Fruit fly (Drosophila melanogaster) whole organism, embryonic: ENCODE results near the gene Pp2A-29B.
A peak's percentile ranks its signal among the peaks of the same experiment; 100 is the strongest.

ENCODE experiments used
- CG12236 ChIP-seq: fragments of 200-800 bp; sonication (Bioruptor generic); optimal IDR thresholded peaks from 2 replicates; lab custom pipeline; 2016; ENCODE audit warnings: missing biosample characterization, missing genetic modification characterization
- CG1233 ChIP-seq: fragments of 200-800 bp; sonication (Bioruptor generic); optimal IDR thresholded peaks from 4 replicates; lab custom pipeline; 2018; ENCODE audit warnings: missing biosample characterization, mild to moderate bottlenecking, missing genetic modification characterization
- CG13424 ChIP-seq: fragments of 200-800 bp; sonication (Bioruptor generic); optimal IDR thresholded peaks from 2 replicates; lab custom pipeline; 2019; ENCODE audit warnings: missing biosample characterization, mild to moderate bottlenecking, missing genetic modification characterization, moderate library complexity
- CG13624 ChIP-seq: fragments of 200-800 bp; sonication (Bioruptor generic); optimal IDR thresholded peaks from 2 replicates; lab custom pipeline; 2016; ENCODE audit warnings: missing biosample characterization, missing genetic modification characterization
- CG17568 ChIP-seq: fragments of 200-800 bp; sonication (Bioruptor generic); optimal IDR thresholded peaks from 2 replicates; lab custom pipeline; 2018; ENCODE audit warnings: missing biosample characterization, mild to moderate bottlenecking, missing genetic modification characterization, moderate library complexity
- CG18262 ChIP-seq: fragments of 200-800 bp; optimal IDR thresholded peaks from 3 replicates; lab custom pipeline; 2019; ENCODE audit warnings: missing biosample characterization, mild to moderate bottlenecking, missing genetic modification characterization, moderate library complexity
- CG18619 ChIP-seq: fragments of 200-800 bp; sonication (Bioruptor generic); optimal IDR thresholded peaks from 3 replicates; lab custom pipeline; 2017; ENCODE audit warnings: missing biosample characterization, mild to moderate bottlenecking, missing genetic modification characterization
- CG2712 ChIP-seq: fragments of 200-800 bp; optimal IDR thresholded peaks from 3 replicates; lab custom pipeline; 2019; ENCODE audit warnings: missing biosample characterization, mild to moderate bottlenecking, missing genetic modification characterization, moderate library complexity
- CG3163 ChIP-seq: fragments of 200-800 bp; sonication (Bioruptor generic); optimal IDR thresholded peaks from 3 replicates; lab custom pipeline; 2016; ENCODE audit warnings: missing biosample characterization, missing genetic modification characterization
- CG3281 ChIP-seq: fragments of 200-800 bp; sonication (Bioruptor generic); optimal IDR thresholded peaks from 3 replicates; lab custom pipeline; 2017; ENCODE audit warnings: missing biosample characterization, mild to moderate bottlenecking, missing genetic modification characterization
- CG3407 ChIP-seq: fragments of 200-800 bp; sonication (Bioruptor generic); optimal IDR thresholded peaks from 2 replicates; lab custom pipeline; 2018; ENCODE audit warnings: missing biosample characterization, mild to moderate bottlenecking, missing genetic modification characterization
- CG3726 ChIP-seq: fragments of 200-800 bp; sonication (Bioruptor generic); IDR thresholded peaks from 3 replicates; pipeline ENCODE4, ENCODE4 v1.3.6; 2022; ENCODE audit warnings: missing biosample characterization, missing genetic modification characterization
- CG4854 ChIP-seq: fragments of 200-800 bp; sonication (Bioruptor generic); optimal IDR thresholded peaks from 2 replicates; lab custom pipeline; 2016; ENCODE audit warnings: missing biosample characterization, missing genetic modification characterization, inconsistent platforms
- CG6813 ChIP-seq: fragments of 200-800 bp; sonication (Bioruptor generic); optimal IDR thresholded peaks from 2 replicates; lab custom pipeline; 2017; ENCODE audit warnings: missing biosample characterization, missing genetic modification characterization, mild to moderate bottlenecking, moderate library complexity, missing genetic modification reagents
- CG7963 ChIP-seq: fragments of 200-800 bp; sonication (Bioruptor generic); IDR thresholded peaks from 3 replicates; pipeline ENCODE4 v1.3.6; 2022; ENCODE audit warnings: missing biosample characterization, missing genetic modification characterization; ENCODE audit not compliant: partially characterized antibody
- CHES-1-like ChIP-seq: fragments of 200-800 bp; sonication (Bioruptor generic); optimal IDR thresholded peaks from 2 replicates; lab custom pipeline; 2016; ENCODE audit warnings: missing biosample characterization, missing genetic modification characterization
- Dek ChIP-seq: fragments of 200-800 bp; sonication (Bioruptor generic); optimal IDR thresholded peaks from 3 replicates; lab custom pipeline; 2019; ENCODE audit warnings: missing biosample characterization, mild to moderate bottlenecking, missing genetic modification characterization, moderate library complexity
- Doc2 ChIP-seq: fragments of 200-800 bp; sonication (Bioruptor generic); IDR thresholded peaks from 2 replicates; pipeline ENCODE4 v1.3.6; 2022; ENCODE audit warnings: missing biosample characterization, missing genetic modification characterization
- Dref ChIP-seq: fragments of 200-800 bp; sonication (Bioruptor generic); IDR thresholded peaks from 2 replicates; pipeline ENCODE4 v1.3.6; 2022; ENCODE audit warnings: missing biosample characterization, missing genetic modification characterization
- H2.0 ChIP-seq: fragments of 200-800 bp; sonication (Bioruptor generic); IDR thresholded peaks from 2 replicates; pipeline ENCODE4 v1.3.6; 2022; ENCODE audit warnings: missing biosample characterization, missing genetic modification characterization
- Hey ChIP-seq: fragments of 200-800 bp; sonication (Bioruptor generic); optimal IDR thresholded peaks from 3 replicates; lab custom pipeline; 2018; ENCODE audit warnings: missing biosample characterization, mild to moderate bottlenecking, missing genetic modification characterization
- HmgZ ChIP-seq: fragments of 200-800 bp; sonication (Bioruptor generic); optimal IDR thresholded peaks from 2 replicates; lab custom pipeline; 2018; ENCODE audit warnings: missing biosample characterization, mild to moderate bottlenecking, missing genetic modification characterization
- Hr78 ChIP-seq, 2 experiments: fragments of 200-800 bp in 1 of 2; fragments of >200 bp in 1 of 2; sonication (Bioruptor generic) in 1 of 2; optimal IDR thresholded peaks; 2 replicates each; lab custom pipeline; 2017 to 2019; ENCODE audit warnings: missing biosample characterization in 2 of 2, missing genetic modification characterization in 2 of 2, mild to moderate bottlenecking in 1 of 2, moderate library complexity in 1 of 2
- Hsf ChIP-seq: fragments of 200-800 bp; sonication (Bioruptor generic); optimal IDR thresholded peaks from 3 replicates; lab custom pipeline; 2016; ENCODE audit warnings: missing biosample characterization, missing genetic modification characterization
- Mad ChIP-seq: fragments of 200-800 bp; sonication (Bioruptor generic); optimal IDR thresholded peaks from 2 replicates; lab custom pipeline; 2016; ENCODE audit warnings: missing biosample characterization, missing genetic modification characterization
- Pdp1 ChIP-seq, 2 experiments: fragments of 200-800 bp; sonication (Bioruptor generic); optimal IDR thresholded peaks; 3 replicates each; lab custom pipeline; 2016; ENCODE audit warnings: missing biosample characterization in 2 of 2, missing genetic modification characterization in 2 of 2, mild to moderate bottlenecking in 1 of 2, moderate library complexity in 1 of 2
- Spps ChIP-seq: fragments of 200-800 bp; sonication (Bioruptor generic); optimal IDR thresholded peaks from 2 replicates; lab custom pipeline; 2018; ENCODE audit warnings: missing biosample characterization, mild to moderate bottlenecking, missing genetic modification characterization
- TFAM ChIP-seq: fragments of 200-800 bp; sonication (Bioruptor generic); optimal IDR thresholded peaks from 2 replicates; lab custom pipeline; 2017; ENCODE audit warnings: missing biosample characterization, missing genetic modification characterization, inconsistent platforms
- bsh ChIP-seq, 2 experiments: fragments of 200-800 bp; sonication (Bioruptor generic); optimal IDR thresholded peaks; 2 replicates each; lab custom pipeline; 2017 to 2018; ENCODE audit warnings: mild to moderate bottlenecking in 2 of 2, missing biosample characterization in 2 of 2, missing genetic modification characterization in 2 of 2, moderate library complexity in 1 of 2
- corto ChIP-seq: fragments of 200-800 bp; sonication (Bioruptor generic); optimal IDR thresholded peaks from 2 replicates; lab custom pipeline; 2016; ENCODE audit warnings: missing biosample characterization, mild to moderate bottlenecking, missing genetic modification characterization, moderate library complexity
- dimm ChIP-seq: fragments of 200-800 bp; sonication (Bioruptor generic); IDR thresholded peaks from 2 replicates; pipeline ENCODE4 v1.3.6; 2022; ENCODE audit warnings: missing biosample characterization, missing genetic modification characterization
- dm ChIP-seq: fragments of 200-800 bp; sonication (Bioruptor generic); optimal IDR thresholded peaks from 3 replicates; lab custom pipeline; 2016; ENCODE audit warnings: missing biosample characterization, missing genetic modification characterization
- dysf ChIP-seq: fragments of 200-800 bp; sonication (Bioruptor generic); IDR thresholded peaks from 3 replicates; pipeline ENCODE4 v1.3.6; 2022; ENCODE audit warnings: missing biosample characterization, missing genetic modification characterization
- ewg ChIP-seq: fragments of 200-800 bp; sonication (Bioruptor generic); optimal IDR thresholded peaks from 3 replicates; lab custom pipeline; 2017; ENCODE audit warnings: mild to moderate bottlenecking, missing biosample characterization, missing genetic modification reagents, missing genetic modification characterization
- fd102C ChIP-seq: fragments of 200-800 bp; sonication (Bioruptor generic); optimal IDR thresholded peaks from 2 replicates; lab custom pipeline; 2018; ENCODE audit warnings: missing biosample characterization, mild to moderate bottlenecking, missing genetic modification characterization, moderate library complexity
- fru ChIP-seq: fragments of >200 bp; optimal IDR thresholded peaks from 2 replicates; lab custom pipeline; 2017
- gcm2 ChIP-seq: fragments of 200-800 bp; sonication (Bioruptor generic); optimal IDR thresholded peaks from 2 replicates; lab custom pipeline; 2016; ENCODE audit warnings: missing biosample characterization, missing genetic modification characterization
- grau ChIP-seq: fragments of 200-800 bp; optimal IDR thresholded peaks from 3 replicates; lab custom pipeline; 2019; ENCODE audit warnings: missing biosample characterization, mild to moderate bottlenecking, missing genetic modification characterization, moderate library complexity
- inv ChIP-seq: fragments of 200-800 bp; sonication (Bioruptor generic); IDR thresholded peaks from 2 replicates; pipeline ENCODE4 v1.3.6; 2022; ENCODE audit warnings: missing biosample characterization, missing genetic modification characterization; ENCODE audit not compliant: partially characterized antibody
- kni ChIP-seq: fragments of 200-800 bp; sonication (Bioruptor generic); optimal IDR thresholded peaks from 3 replicates; lab custom pipeline; 2017; ENCODE audit warnings: mild to moderate bottlenecking, missing biosample characterization, missing genetic modification reagents, missing genetic modification characterization
- pita ChIP-seq: fragments of 200-800 bp; sonication (Bioruptor generic); optimal IDR thresholded peaks from 2 replicates; lab custom pipeline; 2017; ENCODE audit warnings: missing biosample characterization, mild to moderate bottlenecking, missing genetic modification characterization
- ro ChIP-seq: fragments of 200-800 bp; sonication (Bioruptor generic); IDR thresholded peaks from 2 replicates; pipeline ENCODE4 v1.3.6; 2022; ENCODE audit warnings: missing biosample characterization, missing genetic modification characterization
- run ChIP-seq: fragments of 200-800 bp; sonication (Bioruptor generic); optimal IDR thresholded peaks from 3 replicates; lab custom pipeline; 2018; ENCODE audit warnings: missing biosample characterization, mild to moderate bottlenecking, missing genetic modification characterization
- sens ChIP-seq: fragments of 200-800 bp; sonication (Bioruptor generic); peaks from one replicate; lab custom pipeline; 2016; ENCODE audit warnings: missing biosample characterization, missing genetic modification characterization
- sens-2 ChIP-seq: fragments of 200-800 bp; sonication (Bioruptor generic); IDR thresholded peaks from 2 replicates; pipeline ENCODE4 v1.3.6; 2022; ENCODE audit warnings: missing biosample characterization, missing genetic modification characterization
- sug ChIP-seq: fragments of 200-800 bp; optimal IDR thresholded peaks from 2 replicates; lab custom pipeline; 2019; ENCODE audit warnings: missing biosample characterization, mild to moderate bottlenecking, missing genetic modification characterization, moderate library complexity
- trh ChIP-seq: fragments of 200-800 bp; sonication (Bioruptor generic); optimal IDR thresholded peaks from 2 replicates; lab custom pipeline; 2016; ENCODE audit warnings: missing biosample characterization, missing genetic modification characterization
- twi ChIP-seq: fragments of 200-800 bp; optimal IDR thresholded peaks from 2 replicates; lab custom pipeline; 2019; ENCODE audit warnings: missing biosample characterization, mild to moderate bottlenecking, missing genetic modification characterization, moderate library complexity
- unc-4 ChIP-seq: fragments of 200-800 bp; sonication (Bioruptor generic); IDR thresholded peaks from 2 replicates; pipeline ENCODE4 v1.3.6; 2022; ENCODE audit warnings: missing biosample characterization, missing genetic modification characterization; ENCODE audit not compliant: partially characterized antibody
- wek ChIP-seq: fragments of 200-800 bp; sonication (Bioruptor generic); optimal IDR thresholded peaks from 3 replicates; lab custom pipeline; 2018; ENCODE audit warnings: missing biosample characterization, mild to moderate bottlenecking, missing genetic modification characterization, moderate library complexity

The Pp2A-29B gene

DNA sequence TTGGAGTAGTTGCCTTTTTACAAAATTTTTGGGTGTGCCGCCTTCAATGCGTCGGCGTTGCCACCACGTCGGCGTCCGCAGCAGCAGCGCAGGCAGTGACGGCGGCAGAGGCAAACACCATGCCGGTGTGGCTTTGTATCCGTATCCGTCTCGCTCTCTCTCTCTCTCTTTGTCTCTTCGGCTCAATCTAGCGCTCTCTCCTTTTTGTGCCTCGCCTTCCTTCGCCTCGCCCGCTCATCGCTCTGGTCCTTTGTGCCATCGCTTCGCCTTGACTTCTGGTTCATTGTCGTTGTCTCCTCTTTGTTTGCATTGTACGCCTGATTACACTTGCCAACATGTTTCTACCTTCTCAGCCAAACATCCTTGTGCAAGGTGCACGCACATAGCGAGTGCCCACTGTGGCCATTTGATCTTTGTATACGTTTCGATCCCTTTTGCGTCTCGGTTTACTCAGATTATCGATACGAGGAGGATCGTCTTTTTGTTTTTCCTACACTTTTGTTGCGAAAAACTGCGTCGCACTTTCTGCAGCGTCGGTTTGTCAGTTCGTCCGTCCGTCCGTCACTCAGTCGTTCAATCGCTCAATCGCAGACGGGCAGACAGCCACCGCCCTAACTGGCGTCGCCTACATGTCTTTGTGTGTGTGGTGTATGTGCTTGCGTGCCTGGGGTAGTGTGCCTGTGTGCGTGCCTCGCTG, 50.7 kb downstream of the Pp2A-29B start (continued):
- TF ChIP-seq bsh (GFP tag; optimal IDR thresholded peaks at IDR 0.05; lab: Kevin White, UChicago) (peak in 1 of 2 experiments; percentile 70), ewg (GFP tag; lab: Kevin White, UChicago) (peak; percentile 30), Dek (tag; lab: Kevin White, UChicago) (no peak), Pdp1 (GFP tag; optimal IDR thresholded peaks at IDR 0.05; lab: Kevin White, UChicago) (no peak), Doc2 (GFP tag; lab: Robert Waterston, UW) (no peak), Mad (GFP tag; lab: Kevin White, UChicago) (no peak), CG13624 (GFP tag; lab: Kevin White, UChicago) (peak; percentile 79), TFAM (GFP tag; lab: Kevin White, UChicago) (no peak), fru (peak; percentile 57), CHES-1-like (GFP tag; lab: Kevin White, UChicago) (no peak), fd102C (no peak), corto (GFP tag; lab: Kevin White, UChicago) (peak; percentile 21), CG18619 (GFP tag; lab: Kevin White, UChicago) (no peak), HmgZ (tag; lab: Kevin White, UChicago) (no peak), pita (GFP tag; lab: Kevin White, UChicago) (no peak), CG3407 (GFP tag; lab: Kevin White, UChicago) (no peak), CG17568 (GFP tag; lab: Kevin White, UChicago) (no peak), CG18262 (tag; lab: Kevin White, UChicago) (no peak), ro (GFP tag; lab: Robert Waterston, UW) (no peak), Hr78 (GFP tag; optimal IDR thresholded peaks at IDR 0.05; lab: Kevin White, UChicago) (no peak), inv (GFP tag; lab: Robert Waterston, UW) (no peak), CG7963 (GFP tag; lab: Robert Waterston, UW) (no peak), Dref (no peak), dysf (GFP tag; lab: Robert Waterston, UW) (0 out of 3 replicates have a peak, but pooled peaks have one; percentile 30), CG12236 (GFP tag; lab: Kevin White, UChicago) (peak; percentile 16), CG3163 (GFP tag; lab: Kevin White, UChicago) (no peak), CG3281 (GFP tag; lab: Kevin White, UChicago) (no peak), Spps (tag; lab: Kevin White, UChicago) (no peak), sens (GFP tag; lab: Kevin White, UChicago) (peak; percentile 72), sens-2 (GFP tag; lab: Robert Waterston, UW) (no peak), CG3726 (no peak), sug (tag; lab: Kevin White, UChicago) (no peak), kni (GFP tag; lab: Kevin White, UChicago) (peak; percentile 40), Hey (tag; lab: Kevin White, UChicago) (no peak), run (tag; lab: Kevin White, UChicago) (no peak), CG1233 (GFP tag; lab: Kevin White, UChicago) (no peak), CG4854 (no peak), CG2712 (tag; lab: Kevin White, UChicago) (no peak), trh (GFP tag; lab: Kevin White, UChicago) (no peak), CG13424 (tag; lab: Kevin White, UChicago) (no peak), CG6813 (GFP tag; lab: Kevin White, UChicago) (peak; percentile 4), dimm (no peak), dm (no peak), grau (tag; lab: Kevin White, UChicago) (peak; percentile 94), twi (peak; percentile 7), gcm2 (GFP tag; lab: Kevin White, UChicago) (no peak), unc-4 (GFP tag; lab: Robert Waterston, UW) (no peak), Hsf (GFP tag; lab: Kevin White, UChicago) (peak; percentile 1), H2.0 (GFP tag; lab: Robert Waterston, UW) (no peak), wek (GFP tag; lab: Kevin White, UChicago) (peak; percentile 36)
